Worm (Caenorhabditis elegans) whole organism, midembryonic: ENCODE measurements around the gene rpn-1.

Experiments
- T22C8.4 ChIP-seq: fragments of 200-800 bp; sonication (Bioruptor generic); IDR thresholded peaks from 2 replicates; pipeline ENCODE4 v1.3.6; 2022; ENCODE audit warnings: missing genetic modification characterization, missing compliant biosample characterization
- flt-1 ChIP-seq: fragments of 200-800 bp; sonication (Bioruptor generic); IDR thresholded peaks from 2 replicates; pipeline ENCODE4 v1.3.6; 2022; ENCODE audit warnings: missing genetic modification characterization, missing compliant biosample characterization
- med-1 ChIP-seq: sonication (generic microtip); optimal IDR thresholded peaks from 2 replicates; lab custom pipeline; 2017; ENCODE audit warnings: missing genetic modification characterization, mild to moderate bottlenecking, missing compliant biosample characterization, antibody characterized with exemption, missing genetic modification reagents; ENCODE audit not compliant: insufficient read depth
- ref-1 ChIP-seq: fragments of 200-800 bp; sonication (Bioruptor generic); conservative IDR thresholded peaks from 2 replicates; pipeline ENCODE4 v1.3.6; 2022; ENCODE audit warnings: missing genetic modification reagents, missing genetic modification characterization, missing compliant biosample characterization
- tab-1 ChIP-seq: fragments of 200-800 bp; sonication (Bioruptor generic); IDR thresholded peaks from 2 replicates; pipeline ENCODE4 v1.3.6; 2022; ENCODE audit warnings: missing genetic modification characterization, missing compliant biosample characterization
- ztf-23 ChIP-seq: fragments of 200-800 bp; sonication (Bioruptor generic); IDR thresholded peaks from 2 replicates; pipeline ENCODE4 v1.3.6; 2022; ENCODE audit warnings: missing genetic modification reagents, missing genetic modification characterization, missing compliant biosample characterization
- ztf-29 ChIP-seq: fragments of 200-800 bp; sonication (Bioruptor generic); IDR thresholded peaks from 2 replicates; pipeline ENCODE4 v1.3.6; 2022; ENCODE audit warnings: missing genetic modification reagents, missing genetic modification characterization, missing compliant biosample characterization

DNA sequence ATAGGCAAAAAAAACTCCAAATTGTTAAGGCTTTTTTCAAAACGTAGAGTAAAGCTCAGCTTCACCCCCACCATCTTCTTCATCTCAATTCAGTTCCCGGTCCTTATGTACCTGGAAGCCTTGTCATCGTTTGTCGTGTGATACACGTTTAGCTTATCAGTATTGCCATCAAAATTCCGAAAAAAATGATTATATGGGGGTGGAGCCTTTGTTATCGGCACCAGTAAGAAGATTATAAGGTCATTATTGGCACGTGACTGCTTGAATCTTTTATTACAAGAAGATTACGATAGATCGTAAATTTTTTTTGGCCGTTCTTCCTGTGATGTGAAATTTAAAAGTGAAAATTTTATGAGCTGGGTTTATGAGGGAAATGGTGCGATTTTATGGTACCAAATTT is 29.3 kb downstream of the rpn-1 start:
- TF ChIP-seq ztf-23 (GFP tag; lab: Robert Waterston, UW) (no peak), T22C8.4 (GFP tag; lab: Robert Waterston, UW) (no peak), tab-1 (GFP tag; lab: Robert Waterston, UW) (no peak), ref-1 (no peak), med-1 (GFP tag; lab: Kevin White, UChicago) (no peak), ztf-29 (no peak), flt-1 (no peak)
